Fruit fly (Drosophila melanogaster): ENCODE measurements around the gene CrebA.

CrebA gene

dm6 chr3L:15535228-15535598 lies at the start of gene CrebA:
CrebA (plus strand) TSS chr3L:15535395.
- TF ChIP-seq chm (GFP tag; IDR thresholded peaks at IDR 0.05), result peak; percentile 70; the same call in 1 of the 2 replicates
- TF ChIP-seq CG31441 (GFP tag; IDR thresholded peaks at IDR 0.05), result 0 out of 2 replicates have a peak, but pooled peaks have one; percentile 6
- TF ChIP-seq jing (GFP tag; optimal IDR thresholded peaks at IDR 0.05), result no peak
- TF ChIP-seq CG7745 (tag; optimal IDR thresholded peaks at IDR 0.05), result peak; percentile 4
- TF ChIP-seq h (optimal IDR thresholded peaks at IDR 0.05), result no peak
- no peak for TF ChIP-seq ap (GFP tag; IDR thresholded peaks at IDR 0.05)
- peak; percentile 15 for TF ChIP-seq Med (GFP tag)
- peak; percentile 94 to 95 for TF ChIP-seq Trl (optimal IDR thresholded peaks at IDR 0.05)
- TF ChIP-seq Trl (GFP tag; optimal IDR thresholded peaks at IDR 0.05), result no peak
- no peak for TF ChIP-seq CG12236 (GFP tag; optimal IDR thresholded peaks at IDR 0.05)
- peak; percentile 93 for TF ChIP-seq CG2199 (GFP tag; IDR thresholded peaks at IDR 0.05)
- TF ChIP-seq CG8290 (GFP tag; optimal IDR thresholded peaks at IDR 0.05), result no peak
- TF ChIP-seq CG8290 (tag; optimal IDR thresholded peaks at IDR 0.05), result peak in 1 of 2 experiments; percentile 20
- TF ChIP-seq Drgx (GFP tag; IDR thresholded peaks at IDR 0.05), result no peak
- TF ChIP-seq MTF-1 (GFP tag; optimal IDR thresholded peaks at IDR 0.05; ENCODE audit: borderline replicate concordance), result peak; percentile 13
- no peak for TF ChIP-seq lola (GFP tag; optimal IDR thresholded peaks at IDR 0.05)
- TF ChIP-seq CG1832 (GFP tag; optimal IDR thresholded peaks at IDR 0.05), result peak; percentile 83
- peak; percentile 76; the same call in 1 of the 4 replicates for TF ChIP-seq chinmo (GFP tag; IDR thresholded peaks at IDR 0.05; ENCODE audit: partially characterized antibody)
- TF ChIP-seq stc (GFP tag; IDR thresholded peaks at IDR 0.05), result peak; percentile 34; the same call in 1 of the 2 replicates
- TF ChIP-seq Jarid2 (GFP tag; optimal IDR thresholded peaks at IDR 0.05), result peak; percentile 81
- peak; percentile 30; the same call in 1 of the 2 replicates for TF ChIP-seq Bgb (GFP tag; IDR thresholded peaks at IDR 0.05; ENCODE audit: partially characterized antibody)
- peak; percentile 92 for TF ChIP-seq CG3163 (GFP tag; optimal IDR thresholded peaks at IDR 0.05)
- TF ChIP-seq HLHmδ (GFP tag; optimal IDR thresholded peaks at IDR 0.05), result peak; percentile 40
- 0 out of 2 replicates have a peak, but pooled peaks have one; percentile 20 for TF ChIP-seq hbn (GFP tag; IDR thresholded peaks at IDR 0.05; ENCODE audit: partially characterized antibody)
- TF ChIP-seq CoRest (tag; optimal IDR thresholded peaks at IDR 0.05), result no peak
- TF ChIP-seq Adf1 (GFP tag; IDR thresholded peaks at IDR 0.05), result peak; percentile 90
- TF ChIP-seq CG42726 (GFP tag; IDR thresholded peaks at IDR 0.05; ENCODE audit: partially characterized antibody), result peak; percentile 7; the same call in 1 of the 2 replicates
- TF ChIP-seq Nf-YC (tag; optimal IDR thresholded peaks at IDR 0.05), result no peak
- peak; percentile 13; the same call in 1 of the 2 replicates for TF ChIP-seq HLH3B (GFP tag; IDR thresholded peaks at IDR 0.05)
- TF ChIP-seq tll (GFP tag; optimal IDR thresholded peaks at IDR 0.05), result no peak
- TF ChIP-seq CG18619 (GFP tag; optimal IDR thresholded peaks at IDR 0.05), result no peak
- TF ChIP-seq Deaf1 (tag; optimal IDR thresholded peaks at IDR 0.05), result peak; percentile 53
- 0 out of 4 replicates have a peak, but pooled peaks have one; percentile 15 for TF ChIP-seq Dll (GFP tag; IDR thresholded peaks at IDR 0.05; ENCODE audit: partially characterized antibody)
- TF ChIP-seq Dbx (GFP tag; IDR thresholded peaks at IDR 0.05), result 0 out of 3 replicates have a peak, but pooled peaks have one; percentile 10
- peak; percentile 70 for TF ChIP-seq yki (optimal IDR thresholded peaks at IDR 0.05)
- peak; percentile 36; the same call in 1 of the 3 replicates for TF ChIP-seq ci (GFP tag; IDR thresholded peaks at IDR 0.05)
- TF ChIP-seq vvl (GFP tag; IDR thresholded peaks at IDR 0.05), result peak; percentile 37; the same call in 1 of the 2 replicates
- TF ChIP-seq CG4617 (GFP tag; optimal IDR thresholded peaks at IDR 0.05; ENCODE audit: borderline replicate concordance), result no peak
- TF ChIP-seq Scr (GFP tag; IDR thresholded peaks at IDR 0.05; ENCODE audit: partially characterized antibody), result peak; percentile 21; the same call in 1 of the 2 replicates
- peak; percentile 55; the same call in 1 of the 2 replicates for TF ChIP-seq CG10321 (GFP tag; IDR thresholded peaks at IDR 0.05)
- no peak for TF ChIP-seq ems (GFP tag; optimal IDR thresholded peaks at IDR 0.05)

All from whole organism, embryonic.